Worm (Caenorhabditis elegans) whole organism, mixed stage, embryonic: ENCODE data around the gene folt-3.

Experiments
- drap-1 ChIP-seq: fragments of 200-800 bp; sonication (Bioruptor generic); optimal IDR thresholded peaks from 3 replicates; lab custom pipeline; 2018; ENCODE audit warnings: mild to moderate bottlenecking, missing genetic modification characterization, missing compliant biosample characterization
- elt-1 ChIP-seq: sonication (generic microtip); optimal IDR thresholded peaks from 2 replicates; lab custom pipeline; 2017; ENCODE audit warnings: missing genetic modification characterization, mild to moderate bottlenecking, missing compliant biosample characterization, antibody characterized with exemption, moderate library complexity, borderline replicate concordance; ENCODE audit not compliant: insufficient read depth
- elt-3 ChIP-seq: fragments of 150-350 bp; optimal IDR thresholded peaks from 2 replicates; lab custom pipeline; 2014; ENCODE audit warnings: missing biosample characterization, missing genetic modification characterization
- lin-13 ChIP-seq: fragments of 150-350 bp; optimal IDR thresholded peaks from 2 replicates; lab custom pipeline; 2014; ENCODE audit warnings: missing biosample characterization, missing genetic modification characterization
- lin-32 ChIP-seq: fragments of 200-800 bp; sonication (Bioruptor generic); optimal IDR thresholded peaks from 2 replicates; lab custom pipeline; 2018; ENCODE audit warnings: mild to moderate bottlenecking, missing genetic modification characterization, missing compliant biosample characterization
- lsy-2 ChIP-seq: fragments of 150-350 bp; optimal IDR thresholded peaks from 2 replicates; lab custom pipeline; 2014; ENCODE audit warnings: missing biosample characterization, missing genetic modification characterization
- pha-4 ChIP-seq: fragments of 150-350 bp; optimal IDR thresholded peaks from 2 replicates; lab custom pipeline; 2018; ENCODE audit warnings: missing biosample characterization, missing genetic modification reagents, missing genetic modification characterization
- snpc-4 ChIP-seq: fragments of 150-350 bp; optimal IDR thresholded peaks from 2 replicates; lab custom pipeline; 2014; ENCODE audit warnings: missing biosample characterization, missing genetic modification characterization
- sptf-1 ChIP-seq: sonication (generic microtip); optimal IDR thresholded peaks from 2 replicates; lab custom pipeline; 2017; ENCODE audit warnings: mild to moderate bottlenecking, missing genetic modification characterization, moderate library complexity, missing compliant biosample characterization
- tbx-8 ChIP-seq: fragments of 200-800 bp; sonication (Bioruptor generic); optimal IDR thresholded peaks from 2 replicates; lab custom pipeline; 2018; ENCODE audit warnings: mild to moderate bottlenecking, missing genetic modification characterization, moderate library complexity, missing compliant biosample characterization
- unc-39 ChIP-seq: fragments of 150-350 bp; optimal IDR thresholded peaks from 2 replicates; lab custom pipeline; 2014; ENCODE audit warnings: missing biosample characterization, missing genetic modification characterization
- unc-62 ChIP-seq: fragments of 150-350 bp; optimal IDR thresholded peaks from 2 replicates; lab custom pipeline; 2014; ENCODE audit warnings: missing biosample characterization, missing genetic modification reagents, missing genetic modification characterization
- zip-8 ChIP-seq: fragments of 150-350 bp; optimal IDR thresholded peaks from 2 replicates; lab custom pipeline; 2014; ENCODE audit warnings: missing biosample characterization, missing genetic modification characterization

- no peak for TF ChIP-seq lin-32 (GFP tag; lab: Kevin White, UChicago)
- TF ChIP-seq lsy-2: no peak
- TF ChIP-seq tbx-8 (GFP tag; lab: Kevin White, UChicago): no peak
- no peak for TF ChIP-seq unc-39 (tag; lab: Kevin White, UChicago)
- no peak for TF ChIP-seq unc-62 (GFP tag; lab: Kevin White, UChicago)
- no peak for TF ChIP-seq drap-1
- no peak for TF ChIP-seq elt-1 (tag; lab: Kevin White, UChicago)
- TF ChIP-seq snpc-4 (tag; lab: Kevin White, UChicago): no peak
- no peak for TF ChIP-seq elt-3
- TF ChIP-seq pha-4 (tag; lab: Kevin White, UChicago): no peak
- no peak for TF ChIP-seq sptf-1
- no peak for TF ChIP-seq lin-13 (tag; lab: Kevin White, UChicago)
- no peak for TF ChIP-seq zip-8 (tag; lab: Kevin White, UChicago)
Observed at ce11 chrV:7626550-7626949, 17.0 kb upstream of the folt-3 start, which contains the start of gene F07C4.6.
